Worm (Caenorhabditis elegans) whole organism, L2 larva: ENCODE data around the gene trpp-5.

Source experiments
- C34F6.9 ChIP-seq: fragments of 150-350 bp; optimal IDR thresholded peaks from 2 replicates; lab custom pipeline; 2014; ENCODE audit warnings: missing biosample characterization, missing genetic modification characterization
- R02D3.7 ChIP-seq: fragments of 150-350 bp; optimal IDR thresholded peaks from 2 replicates; lab custom pipeline; 2014; ENCODE audit warnings: missing biosample characterization, missing genetic modification characterization
- Y55F3AM.14 ChIP-seq: fragments of 200-800 bp; sonication (Bioruptor generic); optimal IDR thresholded peaks from 2 replicates; lab custom pipeline; 2018; ENCODE audit warnings: mild to moderate bottlenecking, missing genetic modification characterization, missing compliant biosample characterization
- alr-1 ChIP-seq: fragments of 150-350 bp; optimal IDR thresholded peaks from 2 replicates; lab custom pipeline; 2014; ENCODE audit warnings: missing biosample characterization, missing genetic modification characterization
- blmp-1 ChIP-seq: sonication (generic microtip); optimal IDR thresholded peaks from 2 replicates; lab custom pipeline; 2017; ENCODE audit warnings: missing genetic modification characterization, mild to moderate bottlenecking, missing compliant biosample characterization, antibody characterized with exemption, moderate library complexity; ENCODE audit not compliant: insufficient read depth
- ceh-16 ChIP-seq: fragments of 150-350 bp; optimal IDR thresholded peaks from 2 replicates; lab custom pipeline; 2014; ENCODE audit warnings: missing biosample characterization, missing genetic modification characterization
- ceh-82 ChIP-seq: fragments of 150-350 bp; optimal IDR thresholded peaks from 2 replicates; lab custom pipeline; 2014; ENCODE audit warnings: missing biosample characterization, missing genetic modification characterization
- crh-2 ChIP-seq: sonication (generic microtip); optimal IDR thresholded peaks from 2 replicates; lab custom pipeline; 2017; ENCODE audit warnings: missing biosample characterization, missing genetic modification characterization
- dmd-4 ChIP-seq: sonication (generic microtip); optimal IDR thresholded peaks from 2 replicates; lab custom pipeline; 2017; ENCODE audit warnings: missing biosample characterization, missing genetic modification characterization
- egl-27 ChIP-seq: sonication (generic microtip); optimal IDR thresholded peaks from 3 replicates; lab custom pipeline; 2017; ENCODE audit warnings: missing biosample characterization, missing genetic modification reagents, missing genetic modification characterization
- elt-1 ChIP-seq: fragments of 150-350 bp; optimal IDR thresholded peaks from 2 replicates; lab custom pipeline; 2014; ENCODE audit warnings: missing biosample characterization, missing genetic modification characterization
- elt-3 ChIP-seq: sonication (generic microtip); optimal IDR thresholded peaks from 2 replicates; lab custom pipeline; 2017; ENCODE audit warnings: missing biosample characterization, missing genetic modification characterization
- lin-11 ChIP-seq: fragments of 150-350 bp; sonication (generic microtip); optimal IDR thresholded peaks from 2 replicates; lab custom pipeline; 2014; ENCODE audit warnings: missing biosample characterization, missing genetic modification characterization, inconsistent platforms, mixed read lengths
- lin-13 ChIP-seq: fragments of 150-350 bp; optimal IDR thresholded peaks from 2 replicates; lab custom pipeline; 2014; ENCODE audit warnings: missing biosample characterization, missing genetic modification reagents, missing genetic modification characterization
- lsy-2 ChIP-seq, 2 experiments: fragments of 150-350 bp in 1 of 2; sonication (generic microtip) in 1 of 2; optimal IDR thresholded peaks; 2 replicates each; lab custom pipeline; 2014 to 2017; ENCODE audit warnings: missing biosample characterization in 2 of 2, missing genetic modification characterization in 2 of 2
- mab-5 ChIP-seq: fragments of 150-350 bp; optimal IDR thresholded peaks from 2 replicates; lab custom pipeline; 2014; ENCODE audit warnings: missing biosample characterization, missing genetic modification characterization
- mbf-1 ChIP-seq: sonication (generic microtip); optimal IDR thresholded peaks from 2 replicates; lab custom pipeline; 2017; ENCODE audit warnings: missing biosample characterization, missing genetic modification characterization
- mdl-1 ChIP-seq, 2 experiments: fragments of 150-350 bp in 1 of 2; sonication (generic microtip) in 1 of 2; optimal IDR thresholded peaks; 2 replicates each; lab custom pipeline; 2017; ENCODE audit warnings: missing biosample characterization in 2 of 2, missing genetic modification characterization in 2 of 2
- nhr-10 ChIP-seq: sonication (generic microtip); optimal IDR thresholded peaks from 2 replicates; lab custom pipeline; 2017; ENCODE audit warnings: missing biosample characterization, missing genetic modification characterization
- nhr-11 ChIP-seq: fragments of 150-350 bp; optimal IDR thresholded peaks from 2 replicates; lab custom pipeline; 2014; ENCODE audit warnings: missing biosample characterization, missing genetic modification characterization
- nhr-237 ChIP-seq: fragments of 150-350 bp; optimal IDR thresholded peaks from 2 replicates; lab custom pipeline; 2014; ENCODE audit warnings: missing biosample characterization, missing genetic modification characterization
- nhr-25 ChIP-seq: fragments of 150-350 bp; sonication (generic microtip); optimal IDR thresholded peaks from 3 replicates; lab custom pipeline; 2014; ENCODE audit warnings: missing biosample characterization, missing genetic modification characterization
- nhr-6 ChIP-seq: fragments of 150-350 bp; optimal IDR thresholded peaks from 2 replicates; lab custom pipeline; 2014; ENCODE audit warnings: missing biosample characterization, missing genetic modification characterization
- peb-1 ChIP-seq: fragments of 150-350 bp; optimal IDR thresholded peaks from 2 replicates; lab custom pipeline; 2014; ENCODE audit warnings: missing biosample characterization, missing genetic modification characterization
- sem-4 ChIP-seq: fragments of 150-350 bp; optimal IDR thresholded peaks from 2 replicates; lab custom pipeline; 2014; ENCODE audit warnings: missing biosample characterization, missing genetic modification reagents, missing genetic modification characterization
- skn-1 ChIP-seq: sonication (generic microtip); optimal IDR thresholded peaks from 2 replicates; lab custom pipeline; 2017; ENCODE audit warnings: missing biosample characterization, missing genetic modification characterization
- sma-3 ChIP-seq: sonication (generic microtip); optimal IDR thresholded peaks from 2 replicates; lab custom pipeline; 2016; ENCODE audit warnings: missing genetic modification reagents, missing genetic modification characterization, missing compliant biosample characterization
- snpc-4 ChIP-seq: fragments of 150-350 bp; optimal IDR thresholded peaks from 2 replicates; lab custom pipeline; 2014; ENCODE audit warnings: missing biosample characterization, missing genetic modification characterization
- unc-39 ChIP-seq: fragments of 150-350 bp; optimal IDR thresholded peaks from 2 replicates; lab custom pipeline; 2014; ENCODE audit warnings: missing biosample characterization, missing genetic modification characterization
- unc-62 ChIP-seq: fragments of 150-350 bp; optimal IDR thresholded peaks from 2 replicates; lab custom pipeline; 2014; ENCODE audit warnings: missing biosample characterization, missing genetic modification reagents, missing genetic modification characterization
- zag-1 ChIP-seq: fragments of 150-350 bp; optimal IDR thresholded peaks from 2 replicates; lab custom pipeline; 2014; ENCODE audit warnings: missing biosample characterization, missing genetic modification characterization
- ztf-11 ChIP-seq: sonication (generic microtip); optimal IDR thresholded peaks from 2 replicates; lab custom pipeline; 2017; ENCODE audit warnings: missing biosample characterization, missing genetic modification characterization
- ztf-4 ChIP-seq: fragments of 150-350 bp; optimal IDR thresholded peaks from 2 replicates; lab custom pipeline; 2014; ENCODE audit warnings: missing biosample characterization, missing genetic modification characterization

The trpp-5 gene

ce11 chrII:12214562-12214961, 12.4 kb upstream of the trpp-5 start:
- no peak for TF ChIP-seq crh-2 (tag; lab: Kevin White, UChicago)
- TF ChIP-seq C34F6.9 (tag; lab: Kevin White, UChicago), result no peak
- no peak for TF ChIP-seq blmp-1
- TF ChIP-seq ceh-16 (tag; lab: Kevin White, UChicago), result no peak
- no peak for TF ChIP-seq alr-1 (tag; lab: Kevin White, UChicago)
- TF ChIP-seq, all 48 proteins: peak for 0

ce11 chrII:12211652-12212245, 9.6 kb upstream of the trpp-5 start:
- no peak for TF ChIP-seq peb-1 (tag; lab: Kevin White, UChicago)
- no peak for TF ChIP-seq blmp-1
- no peak for TF ChIP-seq nhr-237 (tag; lab: Kevin White, UChicago)
- TF ChIP-seq lin-11 (tag; lab: Kevin White, UChicago), result no peak
- TF ChIP-seq nhr-25 (tag; lab: Kevin White, UChicago), result no peak
- no peak for TF ChIP-seq sem-4 (tag; lab: Kevin White, UChicago)

- no peak for TF ChIP-seq ztf-4 (tag; lab: Kevin White, UChicago)
- no peak for TF ChIP-seq egl-27
- no peak for TF ChIP-seq ceh-82
- no peak for TF ChIP-seq mdl-1 (tag; optimal IDR thresholded peaks at IDR 0.05; lab: Kevin White, UChicago)
- TF ChIP-seq lin-13 (GFP tag; lab: Kevin White, UChicago), result no peak
- no peak for TF ChIP-seq lin-11 (tag; lab: Kevin White, UChicago)
- TF ChIP-seq zag-1, result no peak
- TF ChIP-seq elt-3 (tag; lab: Kevin White, UChicago), result no peak
- TF ChIP-seq, all 48 proteins: peak for 0
These were observed 6.6 kb upstream of the trpp-5 start for ce11 chrII:12208741-12209140.

ce11 chrII:12204617-12205016, 2.4 kb upstream of the trpp-5 start:
- no peak for TF ChIP-seq dmd-4 (tag; lab: Kevin White, UChicago)
- no peak for TF ChIP-seq unc-62 (GFP tag; lab: Kevin White, UChicago)
- no peak for TF ChIP-seq egl-27
- no peak for TF ChIP-seq Y55F3AM.14 (GFP tag; lab: Kevin White, UChicago)
- no peak for TF ChIP-seq R02D3.7
- no peak for TF ChIP-seq ztf-11
- TF ChIP-seq crh-2 (tag; lab: Kevin White, UChicago), result no peak
- no peak for TF ChIP-seq nhr-25 (tag; lab: Kevin White, UChicago)
- TF ChIP-seq lsy-2 (tag; optimal IDR thresholded peaks at IDR 0.05; lab: Kevin White, UChicago), result no peak
- TF ChIP-seq nhr-10, result no peak

- TF ChIP-seq elt-1 (tag; lab: Kevin White, UChicago) (no peak), nhr-6 (tag; lab: Kevin White, UChicago) (no peak), nhr-11 (tag; lab: Kevin White, UChicago) (no peak), sma-3 (GFP tag; lab: Kevin White, UChicago) (no peak)
These were observed 740 bp upstream of the trpp-5 start, which contains the start of gene aqp-12 for ce11 chrII:12202921-12203320. Gene aqp-12 (plus strand): TSS chrII:12203221.

ce11 chrII:12199912-12200637, 2.1 kb downstream of the trpp-5 start, which contains the start of gene polg-1:
Gene polg-1 (minus strand): TSS chrII:12199962.
- TF ChIP-seq alr-1 (tag; lab: Kevin White, UChicago), result no peak
- TF ChIP-seq nhr-237 (tag; lab: Kevin White, UChicago), result no peak
- TF ChIP-seq mab-5 (tag; lab: Kevin White, UChicago), result no peak
- TF ChIP-seq skn-1 (tag; lab: Kevin White, UChicago), result no peak
- TF ChIP-seq crh-2 (tag; lab: Kevin White, UChicago), result no peak
- TF ChIP-seq unc-39 (tag; lab: Kevin White, UChicago), result no peak
- no peak for TF ChIP-seq snpc-4 (tag; lab: Kevin White, UChicago)
- TF ChIP-seq elt-3 (tag; lab: Kevin White, UChicago), result no peak
- TF ChIP-seq egl-27, result no peak
- no peak for TF ChIP-seq ceh-16 (tag; lab: Kevin White, UChicago)
- no peak for TF ChIP-seq mbf-1 (tag; lab: Kevin White, UChicago)
- no peak for TF ChIP-seq lin-11 (tag; lab: Kevin White, UChicago)
- TF ChIP-seq, all 48 proteins: peak for 0
